Worm (Caenorhabditis elegans) whole organism, late embryonic: Measurements from ENCODE around the gene C01B10.44.

ENCODE experiments used
- C08G9.2 ChIP-seq: sonication (generic microtip); optimal IDR thresholded peaks from 2 replicates; lab custom pipeline; 2016; ENCODE audit warnings: mild to moderate bottlenecking, missing genetic modification characterization, moderate library complexity, missing compliant biosample characterization
- C38D4.7 ChIP-seq: fragments of 200-800 bp; sonication (Bioruptor generic); optimal IDR thresholded peaks from 2 replicates; lab custom pipeline; 2018; ENCODE audit warnings: mild to moderate bottlenecking, missing genetic modification characterization, moderate library complexity, missing compliant biosample characterization
- F13H6.1 ChIP-seq: sonication (generic microtip); optimal IDR thresholded peaks from 2 replicates; lab custom pipeline; 2016; ENCODE audit warnings: missing genetic modification characterization, missing compliant biosample characterization
- K09A11.1 ChIP-seq: sonication (generic microtip); optimal IDR thresholded peaks from 2 replicates; lab custom pipeline; 2017; ENCODE audit warnings: antibody characterized with exemption, mild to moderate bottlenecking, missing genetic modification characterization, missing compliant biosample characterization; ENCODE audit not compliant: insufficient read depth
- ahr-1 ChIP-seq: sonication (generic microtip); optimal IDR thresholded peaks from 2 replicates; lab custom pipeline; 2016; ENCODE audit warnings: missing genetic modification characterization, missing compliant biosample characterization
- ceh-14 ChIP-seq: sonication (generic microtip); optimal IDR thresholded peaks from 2 replicates; lab custom pipeline; 2016; ENCODE audit warnings: missing genotype, missing genetic modification characterization, missing compliant biosample characterization
- ceh-22 ChIP-seq: sonication (generic microtip); optimal IDR thresholded peaks from 2 replicates; lab custom pipeline; 2017; ENCODE audit warnings: missing biosample characterization, missing genetic modification characterization
- ceh-31 ChIP-seq: sonication (generic microtip); optimal IDR thresholded peaks from 2 replicates; lab custom pipeline; 2016; ENCODE audit warnings: missing genetic modification characterization, missing compliant biosample characterization
- ceh-34 ChIP-seq: sonication (generic microtip); optimal IDR thresholded peaks from 2 replicates; lab custom pipeline; 2016; ENCODE audit warnings: mild to moderate bottlenecking, missing genetic modification characterization, missing compliant biosample characterization
- ceh-45 ChIP-seq: fragments of 200-800 bp; sonication (Bioruptor generic); IDR thresholded peaks from 2 replicates; pipeline ENCODE4 v1.3.6; 2022; ENCODE audit warnings: missing genetic modification reagents, missing genetic modification characterization, missing compliant biosample characterization
- ceh-48 ChIP-seq: sonication (generic microtip); optimal IDR thresholded peaks from 2 replicates; lab custom pipeline; 2016; ENCODE audit warnings: missing genetic modification characterization, inconsistent platforms, missing compliant biosample characterization
- ceh-6 ChIP-seq: fragments of 200-800 bp; sonication (Bioruptor generic); optimal IDR thresholded peaks from 2 replicates; lab custom pipeline; 2018; ENCODE audit warnings: mild to moderate bottlenecking, missing genetic modification characterization, missing compliant biosample characterization
- che-1 ChIP-seq: sonication (generic microtip); optimal IDR thresholded peaks from 2 replicates; lab custom pipeline; 2016; ENCODE audit warnings: mild to moderate bottlenecking, missing genetic modification characterization, missing compliant biosample characterization
- dmd-4 ChIP-seq: sonication (generic microtip); optimal IDR thresholded peaks from 2 replicates; lab custom pipeline; 2016; ENCODE audit warnings: borderline replicate concordance, missing genetic modification characterization, missing compliant biosample characterization
- dve-1 ChIP-seq: sonication (generic microtip); optimal IDR thresholded peaks from 2 replicates; lab custom pipeline; 2017; ENCODE audit warnings: antibody characterized with exemption, mild to moderate bottlenecking, missing genetic modification characterization, missing compliant biosample characterization
- elt-2 ChIP-seq: sonication (generic microtip); optimal IDR thresholded peaks from 2 replicates; lab custom pipeline; 2016; ENCODE audit warnings: missing genetic modification reagents, missing genetic modification characterization, missing compliant biosample characterization
- elt-4 ChIP-seq: sonication (generic microtip); optimal IDR thresholded peaks from 2 replicates; lab custom pipeline; 2016; ENCODE audit warnings: missing genetic modification characterization, missing compliant biosample characterization
- ets-4 ChIP-seq: sonication (generic microtip); optimal IDR thresholded peaks from 2 replicates; lab custom pipeline; 2016; ENCODE audit warnings: missing genetic modification characterization, missing compliant biosample characterization
- eyg-1 ChIP-seq: sonication (generic microtip); optimal IDR thresholded peaks from 2 replicates; lab custom pipeline; 2016; ENCODE audit warnings: missing genotype, missing genetic modification characterization, missing compliant biosample characterization
- fax-1 ChIP-seq: sonication (generic microtip); optimal IDR thresholded peaks from 2 replicates; lab custom pipeline; 2016; ENCODE audit warnings: missing genotype, missing genetic modification characterization, missing compliant biosample characterization
- fkh-10 ChIP-seq: fragments of 150-350 bp; optimal IDR thresholded peaks from 2 replicates; lab custom pipeline; 2014; ENCODE audit warnings: missing biosample characterization, missing genetic modification reagents, missing genetic modification characterization
- fkh-6 ChIP-seq: sonication (generic microtip); optimal IDR thresholded peaks from 2 replicates; lab custom pipeline; 2016; ENCODE audit warnings: missing genetic modification characterization, missing compliant biosample characterization
- gmeb-2 ChIP-seq: sonication (generic microtip); optimal IDR thresholded peaks from 2 replicates; lab custom pipeline; 2016; ENCODE audit warnings: missing genetic modification characterization, inconsistent platforms, missing compliant biosample characterization
- hlh-13 ChIP-seq: fragments of 200-800 bp; sonication (Bioruptor generic); optimal IDR thresholded peaks from 2 replicates; lab custom pipeline; 2018; ENCODE audit warnings: mild to moderate bottlenecking, missing genetic modification characterization, missing compliant biosample characterization
- hlh-8 ChIP-seq: sonication (generic microtip); optimal IDR thresholded peaks from 2 replicates; lab custom pipeline; 2016; ENCODE audit warnings: missing genotype, missing genetic modification characterization, missing compliant biosample characterization
- madf-2 ChIP-seq: sonication (generic microtip); optimal IDR thresholded peaks from 2 replicates; lab custom pipeline; 2017; ENCODE audit warnings: missing genetic modification characterization, missing compliant biosample characterization
- mec-3 ChIP-seq: sonication (generic microtip); optimal IDR thresholded peaks from 2 replicates; lab custom pipeline; 2016; ENCODE audit warnings: borderline replicate concordance, missing genetic modification characterization, missing compliant biosample characterization
- nfya-1 ChIP-seq: sonication (generic microtip); optimal IDR thresholded peaks from 2 replicates; lab custom pipeline; 2017; ENCODE audit warnings: missing genetic modification characterization, mild to moderate bottlenecking, missing compliant biosample characterization, antibody characterized with exemption, moderate library complexity
- nhr-232 ChIP-seq: sonication (generic microtip); optimal IDR thresholded peaks from 2 replicates; lab custom pipeline; 2016; ENCODE audit warnings: missing genetic modification characterization, missing compliant biosample characterization
- npax-4 ChIP-seq: sonication (generic microtip); optimal IDR thresholded peaks from 2 replicates; lab custom pipeline; 2016; ENCODE audit warnings: missing genetic modification characterization, missing compliant biosample characterization
- odd-2 ChIP-seq: sonication (generic microtip); optimal IDR thresholded peaks from 2 replicates; lab custom pipeline; 2017; ENCODE audit warnings: antibody characterized with exemption, mild to moderate bottlenecking, missing genetic modification characterization, missing compliant biosample characterization
- pag-3 ChIP-seq: sonication (generic microtip); optimal IDR thresholded peaks from 2 replicates; lab custom pipeline; 2016; ENCODE audit warnings: missing compliant biosample characterization, missing genetic modification characterization, borderline replicate concordance
- pat-9 ChIP-seq: fragments of 200-800 bp; sonication (Bioruptor generic); optimal IDR thresholded peaks from 2 replicates; lab custom pipeline; 2018; ENCODE audit warnings: mild to moderate bottlenecking, missing genetic modification characterization, moderate library complexity, missing compliant biosample characterization
- pha-2 ChIP-seq: sonication (generic microtip); optimal IDR thresholded peaks from 2 replicates; lab custom pipeline; 2017; ENCODE audit warnings: mild to moderate bottlenecking, missing genetic modification characterization, missing compliant biosample characterization
- pha-4 ChIP-seq: fragments of 150-350 bp; optimal IDR thresholded peaks from 2 replicates; lab custom pipeline; 2018; ENCODE audit warnings: missing biosample characterization, missing genetic modification reagents, missing genetic modification characterization
- pros-1 ChIP-seq: fragments of 150-350 bp; optimal IDR thresholded peaks from 2 replicates; lab custom pipeline; 2014; ENCODE audit warnings: missing biosample characterization, missing genetic modification reagents, missing genetic modification characterization
- sdc-2 ChIP-seq: sonication (generic microtip); optimal IDR thresholded peaks from 2 replicates; lab custom pipeline; 2016; ENCODE audit warnings: missing genotype, missing genetic modification characterization, missing compliant biosample characterization
- syd-9 ChIP-seq: sonication (generic microtip); optimal IDR thresholded peaks from 2 replicates; lab custom pipeline; 2016; ENCODE audit warnings: mild to moderate bottlenecking, missing genetic modification characterization, moderate library complexity, missing compliant biosample characterization
- tbx-2 ChIP-seq: sonication (generic microtip); optimal IDR thresholded peaks from 2 replicates; lab custom pipeline; 2016; ENCODE audit warnings: missing genetic modification characterization, missing compliant biosample characterization
- ttx-3 ChIP-seq: sonication (generic microtip); optimal IDR thresholded peaks from 2 replicates; lab custom pipeline; 2016; ENCODE audit warnings: missing genetic modification reagents, missing genetic modification characterization, missing compliant biosample characterization
- unc-42 ChIP-seq: sonication (generic microtip); optimal IDR thresholded peaks from 2 replicates; lab custom pipeline; 2016; ENCODE audit warnings: missing genotype, missing genetic modification characterization, missing compliant biosample characterization
- unc-55 ChIP-seq: sonication (generic microtip); optimal IDR thresholded peaks from 2 replicates; lab custom pipeline; 2017; ENCODE audit warnings: missing biosample characterization, missing genetic modification reagents, missing genetic modification characterization
- zip-5 ChIP-seq: sonication (generic microtip); optimal IDR thresholded peaks from 2 replicates; lab custom pipeline; 2016; ENCODE audit warnings: missing genetic modification characterization, missing compliant biosample characterization
- ztf-16 ChIP-seq: sonication (generic microtip); optimal IDR thresholded peaks from 2 replicates; lab custom pipeline; 2017; ENCODE audit warnings: missing genetic modification characterization, missing compliant biosample characterization

C01B10.44 gene

ce11 chrIV:6618607-6619006 is 4.9 kb upstream of the C01B10.44 start:
- TF ChIP-seq ceh-22 (tag; lab: Kevin White, UChicago) (no peak), fkh-10 (GFP tag; lab: Kevin White, UChicago) (no peak), ceh-48 (no peak), dve-1 (tag; lab: Kevin White, UChicago) (no peak), ets-4 (no peak)

- TF ChIP-seq pha-4 (tag; lab: Kevin White, UChicago) (no peak), ceh-34 (no peak), ttx-3 (tag; lab: Kevin White, UChicago) (no peak), dve-1 (tag; lab: Kevin White, UChicago) (no peak), unc-42 (tag; lab: Kevin White, UChicago) (no peak), nfya-1 (tag; lab: Kevin White, UChicago) (no peak), pat-9 (no peak), hlh-8 (tag; lab: Kevin White, UChicago) (no peak), mec-3 (no peak), ets-4 (no peak)
Observed at ce11 chrIV:6621252-6621651, 2.2 kb upstream of the C01B10.44 start, which contains the start of gene C01B10.3. C01B10.3 (minus strand) TSS chrIV:6621352.

ce11 chrIV:6622142-6622541 is 1.3 kb upstream of the C01B10.44 start:
- TF ChIP-seq pha-2 (tag; lab: Kevin White, UChicago) (no peak), sdc-2 (tag; lab: Kevin White, UChicago) (no peak), dve-1 (tag; lab: Kevin White, UChicago) (no peak), pat-9 (no peak), pha-4 (tag; lab: Kevin White, UChicago) (no peak), pag-3 (no peak), eyg-1 (tag; lab: Kevin White, UChicago) (no peak), hlh-13 (GFP tag; lab: Kevin White, UChicago) (no peak), F13H6.1 (tag; lab: Kevin White, UChicago) (no peak), ceh-48 (no peak), elt-4 (tag; lab: Kevin White, UChicago) (no peak), syd-9 (tag; lab: Kevin White, UChicago) (no peak), madf-2 (no peak), C08G9.2 (no peak), C38D4.7 (GFP tag; lab: Kevin White, UChicago) (no peak), dmd-4 (tag; lab: Kevin White, UChicago) (no peak), ceh-22 (tag; lab: Kevin White, UChicago) (no peak), ahr-1 (tag; lab: Kevin White, UChicago) (no peak), ets-4 (no peak), K09A11.1 (tag; lab: Kevin White, UChicago) (no peak)
- TF ChIP-seq, all 69 proteins: peak for 0

ce11 chrIV:6627798-6628197 is 4.3 kb downstream of the C01B10.44 start, which contains the start of gene cest-5.2:
cest-5.2 (minus strand) TSS chrIV:6627925.
- TF ChIP-seq elt-2 (tag; lab: Kevin White, UChicago) = peak; percentile 73
- TF ChIP-seq gmeb-2 = no peak
- no peak for TF ChIP-seq che-1 (tag; lab: Kevin White, UChicago)
- TF ChIP-seq tbx-2 (tag; lab: Kevin White, UChicago) = no peak

ce11 chrIV:6631704-6632272 is 8.3 kb downstream of the C01B10.44 start, which contains the start of the genes cest-5.1 and C01B10.9:
cest-5.1 (minus strand) TSS chrIV:6631754.
C01B10.9 (plus strand) TSS chrIV:6632222.
- peak; percentile 6 for TF ChIP-seq ceh-6
- TF ChIP-seq pros-1 = no peak
- peak; percentile 95 for TF ChIP-seq ceh-31
- peak; percentile 74 for TF ChIP-seq zip-5
- peak; percentile 68 for TF ChIP-seq ceh-14 (tag; lab: Kevin White, UChicago)
- no peak for TF ChIP-seq dve-1 (tag; lab: Kevin White, UChicago)
- TF ChIP-seq unc-55 (GFP tag; lab: Kevin White, UChicago) = no peak
- TF ChIP-seq che-1 (tag; lab: Kevin White, UChicago) = no peak
- peak; percentile 75 for TF ChIP-seq elt-2 (tag; lab: Kevin White, UChicago)
- peak; percentile 91 for TF ChIP-seq C08G9.2
- TF ChIP-seq fkh-6 (tag; lab: Kevin White, UChicago) = peak; percentile 49
- TF ChIP-seq ztf-16 = no peak
- TF ChIP-seq fax-1 (tag; lab: Kevin White, UChicago) = peak; percentile 45
- TF ChIP-seq mec-3 = peak; percentile 60
- no peak for TF ChIP-seq odd-2
- no peak for TF ChIP-seq npax-4
- no peak for TF ChIP-seq ceh-45 (GFP tag; lab: Robert Waterston, UW)
- TF ChIP-seq elt-4 (tag; lab: Kevin White, UChicago) = no peak
- TF ChIP-seq nhr-232 (tag; lab: Kevin White, UChicago) = no peak
